Worm (Caenorhabditis elegans) whole organism, L3 larva: ENCODE results near the gene F35C11.2.

Experiments
- elt-1 ChIP-seq: fragments of 150-350 bp; optimal IDR thresholded peaks from 2 replicates; lab custom pipeline; 2014; ENCODE audit warnings: missing biosample characterization, missing genetic modification characterization
- elt-3 ChIP-seq, 3 experiments: fragments of 150-350 bp in 1 of 3; sonication (generic microtip) in 2 of 3; optimal IDR thresholded peaks; 2 replicates in 2 of 3; 4 replicates in 1 of 3; lab custom pipeline; 2014 to 2017; ENCODE audit warnings: missing biosample characterization in 3 of 3, missing genetic modification characterization in 3 of 3
- lin-15B ChIP-seq: fragments of 150-350 bp; optimal IDR thresholded peaks from 2 replicates; lab custom pipeline; 2014; ENCODE audit warnings: missing biosample characterization, missing genetic modification characterization
- mdl-1 ChIP-seq: fragments of 150-350 bp; optimal IDR thresholded peaks from 2 replicates; lab custom pipeline; 2014; ENCODE audit warnings: missing biosample characterization, missing genetic modification characterization
- nhr-11 ChIP-seq: fragments of 150-350 bp; optimal IDR thresholded peaks from 2 replicates; lab custom pipeline; 2014; ENCODE audit warnings: missing biosample characterization, missing genetic modification characterization
- nhr-237 ChIP-seq: fragments of 150-350 bp; optimal IDR thresholded peaks from 2 replicates; lab custom pipeline; 2014; ENCODE audit warnings: missing biosample characterization, missing genetic modification characterization
- nhr-28 ChIP-seq: fragments of 150-350 bp; optimal IDR thresholded peaks from 2 replicates; lab custom pipeline; 2014; ENCODE audit warnings: missing biosample characterization, missing genetic modification characterization

DNA sequence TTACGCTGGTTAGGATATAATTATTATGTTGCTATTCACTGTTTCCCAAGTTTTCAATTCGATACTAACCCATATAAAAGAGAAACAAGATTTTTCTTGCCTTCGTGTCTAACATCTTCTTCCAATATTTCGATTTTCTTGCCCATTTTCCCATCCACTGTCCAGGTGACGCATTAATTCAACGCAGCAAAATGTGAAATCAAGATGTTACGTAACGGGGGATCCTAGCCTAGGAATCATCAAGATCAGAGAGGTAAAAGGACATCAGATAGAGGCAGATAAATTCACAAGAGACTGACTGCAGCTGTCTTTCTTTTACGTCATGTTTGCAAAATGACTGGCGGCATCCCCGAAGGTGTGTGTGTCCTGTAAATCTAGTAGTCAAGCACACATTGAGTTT, 24.0 kb downstream of the F35C11.2 start:
- TF ChIP-seq elt-1 (tag; lab: Kevin White, UChicago) = peak; percentile 44
- no peak for TF ChIP-seq lin-15B (tag; lab: Kevin White, UChicago)
- TF ChIP-seq nhr-28 (tag; lab: Kevin White, UChicago) = no peak
- TF ChIP-seq nhr-237 (tag; lab: Kevin White, UChicago) = no peak
- TF ChIP-seq mdl-1 = no peak
- TF ChIP-seq nhr-11 = no peak
- TF ChIP-seq elt-3 (tag; optimal IDR thresholded peaks at IDR 0.05; lab: Kevin White, UChicago) = no peak
